Fruit fly (Drosophila melanogaster) whole organism, wandering third instar larva: ENCODE results near the gene Ythdf.
A peak's percentile ranks its signal among the peaks of the same experiment; 100 is the strongest.

Source experiments
- Abd-B ChIP-seq: fragments of >200 bp; optimal IDR thresholded peaks from 2 replicates; lab custom pipeline; 2017; ENCODE audit warnings: missing biosample characterization, missing genetic modification characterization
- CG32264 ChIP-seq: fragments of 200-800 bp; sonication (Bioruptor generic); optimal IDR thresholded peaks from 2 replicates; lab custom pipeline; 2016; ENCODE audit warnings: missing biosample characterization, missing genetic modification characterization
- CG9705 ChIP-seq: fragments of 200-800 bp; sonication (Bioruptor generic); optimal IDR thresholded peaks from 2 replicates; lab custom pipeline; 2018; ENCODE audit warnings: missing biosample characterization, mild to moderate bottlenecking, missing genetic modification characterization
- CrebA ChIP-seq: fragments of 200-800 bp; sonication (Bioruptor generic); optimal IDR thresholded peaks from 2 replicates; lab custom pipeline; 2016; ENCODE audit warnings: missing biosample characterization, mild to moderate bottlenecking, missing genetic modification characterization, borderline replicate concordance
- Dfd ChIP-seq: fragments of >200 bp; optimal IDR thresholded peaks from 2 replicates; lab custom pipeline; 2017; ENCODE audit warnings: missing biosample characterization, missing genetic modification characterization
- HLH106 ChIP-seq: fragments of 200-800 bp; optimal IDR thresholded peaks from 3 replicates; lab custom pipeline; 2019; ENCODE audit warnings: missing biosample characterization, mild to moderate bottlenecking, missing genetic modification characterization, moderate library complexity
- Hnf4 ChIP-seq: fragments of 200-800 bp; sonication (Bioruptor generic); optimal IDR thresholded peaks from 2 replicates; lab custom pipeline; 2016; ENCODE audit warnings: missing biosample characterization, mild to moderate bottlenecking, missing genetic modification characterization
- Hr78 ChIP-seq: fragments of >200 bp; optimal IDR thresholded peaks from 2 replicates; lab custom pipeline; 2017; ENCODE audit warnings: missing biosample characterization, missing genetic modification characterization
- Hr83 ChIP-seq: fragments of 200-300 bp; sonication (Bioruptor generic); optimal IDR thresholded peaks from 2 replicates; lab custom pipeline; 2016; ENCODE audit warnings: missing biosample characterization, mild to moderate bottlenecking, missing genetic modification characterization, moderate library complexity; ENCODE audit not compliant: poor library complexity, severe bottlenecking
- Mio ChIP-seq: sonication (Bioruptor generic); optimal IDR thresholded peaks from 2 replicates; lab custom pipeline; 2016; ENCODE audit warnings: missing biosample characterization, missing genetic modification characterization
- Myc ChIP-seq: fragments of >200 bp; optimal IDR thresholded peaks from 2 replicates; lab custom pipeline; 2017
- N ChIP-seq: fragments of >200 bp; optimal IDR thresholded peaks from 2 replicates; lab custom pipeline; 2018; ENCODE audit warnings: missing biosample characterization, missing external identifiers, missing genetic modification characterization
- OdsH ChIP-seq: fragments of 200-800 bp; sonication (Bioruptor generic); optimal IDR thresholded peaks from 2 replicates; lab custom pipeline; 2016; ENCODE audit warnings: missing biosample characterization, mild to moderate bottlenecking, missing genetic modification characterization
- Rel ChIP-seq, 2 experiments: fragments of 200-800 bp; sonication (Bioruptor generic) in 1 of 2; optimal IDR thresholded peaks; 2 replicates in 1 of 2; 3 replicates in 1 of 2; lab custom pipeline; 2016 to 2019; ENCODE audit warnings: mild to moderate bottlenecking in 2 of 2, missing biosample characterization in 2 of 2, missing genetic modification characterization in 2 of 2, moderate library complexity in 1 of 2
- Sp1 ChIP-seq: fragments of 200-800 bp; sonication (Bioruptor generic); optimal IDR thresholded peaks from 3 replicates; lab custom pipeline; 2019; ENCODE audit warnings: missing biosample characterization, mild to moderate bottlenecking, missing genetic modification characterization, moderate library complexity
- Vsx2 ChIP-seq: fragments of 200-300, 225-300 bp; sonication (Bioruptor generic); optimal IDR thresholded peaks from 2 replicates; lab custom pipeline; 2018; ENCODE audit warnings: missing biosample characterization, missing genetic modification characterization; ENCODE audit not compliant: partially characterized antibody
- br ChIP-seq: fragments of 200-800 bp; sonication (Bioruptor generic); optimal IDR thresholded peaks from 2 replicates; lab custom pipeline; 2016; ENCODE audit warnings: missing biosample characterization, missing genetic modification characterization
- brk ChIP-seq: fragments of 200-800 bp; sonication (Bioruptor generic); optimal IDR thresholded peaks from 2 replicates; lab custom pipeline; 2016; ENCODE audit warnings: missing biosample characterization, mild to moderate bottlenecking, missing genetic modification characterization
- dl ChIP-seq, 2 experiments: fragments of 175-275, 200-275 bp in 1 of 2; fragments of 200-275 bp in 1 of 2; sonication (Bioruptor generic); optimal IDR thresholded peaks; lab custom pipeline; 2018; ENCODE audit warnings: mild to moderate bottlenecking in 2 of 2, missing biosample characterization in 2 of 2, missing genetic modification characterization in 2 of 2, moderate library complexity in 2 of 2; ENCODE audit not compliant: partially characterized antibody in 2 of 2, insufficient read depth in 1 of 2
- dmrt93B ChIP-seq: fragments of 200-800 bp; sonication (Bioruptor generic); optimal IDR thresholded peaks from 2 replicates; lab custom pipeline; 2018; ENCODE audit warnings: missing biosample characterization, mild to moderate bottlenecking, missing genetic modification characterization
- ey ChIP-seq: fragments of 200-800 bp; sonication (Bioruptor generic); optimal IDR thresholded peaks from 2 replicates; lab custom pipeline; 2016; ENCODE audit warnings: missing biosample characterization, missing genetic modification characterization
- foxo ChIP-seq, 2 experiments: fragments of 200-800 bp; sonication (Bioruptor generic); optimal IDR thresholded peaks; 2 replicates in 1 of 2; 3 replicates in 1 of 2; lab custom pipeline; 2016 to 2017; ENCODE audit warnings: missing biosample characterization in 2 of 2, missing genetic modification characterization in 2 of 2
- fru ChIP-seq: fragments of 200-800 bp; sonication (Bioruptor generic); optimal IDR thresholded peaks from 3 replicates; lab custom pipeline; 2016; ENCODE audit warnings: missing biosample characterization, mild to moderate bottlenecking, missing genetic modification characterization
- h ChIP-seq: fragments of 200-800 bp; sonication (Bioruptor generic); optimal IDR thresholded peaks from 3 replicates; lab custom pipeline; 2016; ENCODE audit warnings: missing biosample characterization, mild to moderate bottlenecking, missing genetic modification characterization
- jim ChIP-seq: fragments of 175-275, 200-325 bp; sonication (Bioruptor generic); optimal IDR thresholded peaks from 2 replicates; lab custom pipeline; 2016; ENCODE audit warnings: missing biosample characterization, mild to moderate bottlenecking, missing genetic modification characterization
- pan ChIP-seq: fragments of >200 bp; optimal IDR thresholded peaks from 2 replicates; lab custom pipeline; 2017
- psq ChIP-seq: fragments of 200-800 bp; sonication (Bioruptor generic); optimal IDR thresholded peaks from 3 replicates; lab custom pipeline; 2017; ENCODE audit warnings: missing biosample characterization, mild to moderate bottlenecking, missing genetic modification characterization, moderate library complexity
- rgr ChIP-seq: fragments of 200-800 bp; sonication (Bioruptor generic); optimal IDR thresholded peaks from 3 replicates; lab custom pipeline; 2016; ENCODE audit warnings: missing biosample characterization, mild to moderate bottlenecking, missing genetic modification characterization
- sage ChIP-seq: fragments of 200-800 bp; sonication (Bioruptor generic); optimal IDR thresholded peaks from 2 replicates; lab custom pipeline; 2016; ENCODE audit warnings: missing biosample characterization, mild to moderate bottlenecking, missing genetic modification characterization
- tai ChIP-seq: sonication (Bioruptor generic); optimal IDR thresholded peaks from 2 replicates; lab custom pipeline; 2016; ENCODE audit warnings: missing biosample characterization, missing genetic modification characterization
- usp ChIP-seq: fragments of >200 bp; optimal IDR thresholded peaks from 2 replicates; lab custom pipeline; 2017; ENCODE audit warnings: missing biosample characterization, missing genetic modification characterization
- woc ChIP-seq: sonication (Bioruptor generic); optimal IDR thresholded peaks from 2 replicates; lab custom pipeline; 2016; ENCODE audit warnings: missing biosample characterization, mild to moderate bottlenecking, missing genetic modification characterization

The Ythdf gene

DNA sequence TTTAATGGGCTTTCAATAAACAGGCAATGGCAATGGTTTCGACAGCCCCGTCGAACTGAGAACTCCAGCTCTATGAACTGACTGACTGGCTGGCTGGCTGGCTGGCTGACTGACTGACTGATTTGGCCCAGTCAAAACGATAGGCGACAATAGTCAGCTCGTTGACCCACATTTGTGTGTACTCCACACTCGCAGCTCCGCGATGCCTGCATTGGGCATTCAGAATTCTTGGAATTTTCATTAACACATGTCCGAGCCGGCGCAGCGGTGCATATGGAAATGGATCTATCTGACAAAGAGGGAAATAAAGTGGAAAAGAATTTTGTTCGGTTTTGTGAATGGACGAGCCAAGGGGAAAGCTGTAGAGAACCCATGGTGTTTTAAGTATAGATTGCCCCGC, 36.8 kb downstream of the Ythdf start:
- no peak for TF ChIP-seq foxo (GFP tag; optimal IDR thresholded peaks at IDR 0.05; lab: Kevin White, UChicago)
- TF ChIP-seq Rel (GFP tag; optimal IDR thresholded peaks at IDR 0.05; lab: Kevin White, UChicago) = no peak
- no peak for TF ChIP-seq Rel (tag; optimal IDR thresholded peaks at IDR 0.05; lab: Kevin White, UChicago)
- no peak for TF ChIP-seq fru (GFP tag; lab: Kevin White, UChicago)
- no peak for TF ChIP-seq CG32264 (GFP tag; lab: Kevin White, UChicago)
- no peak for TF ChIP-seq tai (GFP tag; lab: Kevin White, UChicago)
- no peak for TF ChIP-seq CrebA (GFP tag; lab: Kevin White, UChicago)
- TF ChIP-seq Myc (lab: Kevin White, UChicago) = no peak
- TF ChIP-seq Sp1 (GFP tag; lab: Kevin White, UChicago) = no peak
- no peak for TF ChIP-seq Hr83 (GFP tag; lab: Kevin White, UChicago)
- no peak for TF ChIP-seq brk (GFP tag; lab: Kevin White, UChicago)
- no peak for TF ChIP-seq Hr78 (GFP tag; lab: Kevin White, UChicago)
- TF ChIP-seq sage (GFP tag; lab: Kevin White, UChicago) = no peak
- TF ChIP-seq N = no peak
- no peak for TF ChIP-seq ey (GFP tag; lab: Kevin White, UChicago)
- no peak for TF ChIP-seq Vsx2
- no peak for TF ChIP-seq dmrt93B (GFP tag; lab: Kevin White, UChicago)
- TF ChIP-seq rgr = no peak
- no peak for TF ChIP-seq Hnf4 (GFP tag; lab: Kevin White, UChicago)
- no peak for TF ChIP-seq psq (GFP tag; lab: Kevin White, UChicago)

DNA sequence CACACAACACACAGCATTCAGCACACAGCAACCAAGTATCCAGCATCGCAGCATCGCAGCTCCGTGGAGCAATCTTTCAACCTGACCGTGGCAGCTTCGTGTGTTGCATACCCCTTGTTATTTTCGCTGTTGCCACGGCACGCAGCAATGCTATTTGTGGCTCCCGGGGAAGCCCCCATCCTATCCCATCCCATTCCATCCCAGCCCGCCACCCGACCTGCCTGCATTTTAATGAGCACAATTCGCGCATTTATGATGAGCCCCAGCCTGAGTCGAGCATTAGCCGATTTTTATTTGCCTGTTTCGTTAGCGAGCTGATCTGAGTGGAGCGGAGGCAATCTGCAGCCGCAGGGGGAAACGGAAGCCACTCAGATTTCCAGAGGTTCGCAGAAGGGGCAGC, 39.5 kb downstream of the Ythdf start:
- TF ChIP-seq Rel (GFP tag; optimal IDR thresholded peaks at IDR 0.05; lab: Kevin White, UChicago) (no peak), Rel (tag; optimal IDR thresholded peaks at IDR 0.05; lab: Kevin White, UChicago) (peak; percentile 53), jim (GFP tag; lab: Kevin White, UChicago) (no peak)

DNA sequence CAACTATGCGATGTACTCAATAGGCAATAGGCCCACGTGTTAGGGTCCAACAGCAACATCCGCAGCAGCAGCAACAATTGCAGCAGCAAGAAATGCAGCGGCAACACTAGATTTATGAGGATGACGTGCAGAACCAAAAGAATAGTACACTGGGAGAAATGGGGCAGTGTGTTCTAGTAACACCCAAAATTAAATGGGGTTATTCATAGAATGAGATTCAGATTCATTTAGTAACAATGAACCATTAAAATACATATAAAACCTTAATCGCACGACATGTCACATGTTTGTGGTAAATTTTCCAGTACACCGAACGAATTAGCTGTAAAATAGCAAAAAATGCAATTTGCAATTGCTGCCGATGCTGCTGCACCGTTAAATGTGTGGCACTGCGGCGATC, 41.8 kb downstream of the Ythdf start:
- TF ChIP-seq CG32264 (GFP tag; lab: Kevin White, UChicago) (no peak), Hnf4 (GFP tag; lab: Kevin White, UChicago) (no peak), pan (lab: Kevin White, UChicago) (no peak), br (GFP tag; lab: Kevin White, UChicago) (no peak), Vsx2 (no peak), OdsH (GFP tag; lab: Kevin White, UChicago) (no peak), CG9705 (no peak), HLH106 (tag; lab: Kevin White, UChicago) (no peak), Dfd (GFP tag; lab: Kevin White, UChicago) (no peak), fru (GFP tag; lab: Kevin White, UChicago) (no peak), sage (GFP tag; lab: Kevin White, UChicago) (no peak), Sp1 (GFP tag; lab: Kevin White, UChicago) (no peak), jim (GFP tag; lab: Kevin White, UChicago) (no peak), tai (GFP tag; lab: Kevin White, UChicago) (no peak)
- TF ChIP-seq, all 38 proteins: peak for 0

DNA sequence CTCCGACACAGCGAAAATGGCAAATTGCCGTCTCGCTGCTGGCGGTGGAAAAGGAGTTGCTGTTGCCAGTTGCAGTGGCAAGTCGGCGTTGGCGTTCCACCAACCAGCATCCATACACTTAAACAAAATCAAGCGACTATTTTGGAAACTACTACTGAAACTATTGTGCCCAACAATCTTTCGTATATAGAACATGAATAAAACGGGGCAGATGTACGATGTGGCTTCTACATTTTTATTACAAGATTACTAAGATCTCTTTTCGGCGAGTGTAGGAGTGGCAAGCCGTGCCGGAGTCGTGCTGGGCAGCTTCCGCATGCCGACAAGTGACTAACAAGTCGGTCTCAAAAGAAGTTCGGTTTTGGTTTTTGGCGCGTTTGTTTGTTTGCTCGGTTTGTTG, 42.5 kb downstream of the Ythdf start:
- TF ChIP-seq HLH106 (tag; lab: Kevin White, UChicago) (peak; percentile 29), br (GFP tag; lab: Kevin White, UChicago) (no peak), fru (GFP tag; lab: Kevin White, UChicago) (peak; percentile 39), Abd-B (no peak), dmrt93B (GFP tag; lab: Kevin White, UChicago) (peak; percentile 7), dl (GFP tag; optimal IDR thresholded peaks at IDR 0.05; lab: Kevin White, UChicago; ENCODE audit: insufficient read depth in 1 of 2, partially characterized antibody in 2 of 2) (no peak), woc (GFP tag; lab: Kevin White, UChicago) (peak; percentile 4), ey (GFP tag; lab: Kevin White, UChicago) (peak; percentile 23), Hnf4 (GFP tag; lab: Kevin White, UChicago) (no peak), Mio (GFP tag; lab: Kevin White, UChicago) (no peak), pan (lab: Kevin White, UChicago) (no peak), usp (no peak), h (GFP tag; lab: Kevin White, UChicago) (peak; percentile 52), Sp1 (GFP tag; lab: Kevin White, UChicago) (peak; percentile 18), sage (GFP tag; lab: Kevin White, UChicago) (no peak), OdsH (GFP tag; lab: Kevin White, UChicago) (no peak), rgr (peak; percentile 32), tai (GFP tag; lab: Kevin White, UChicago) (no peak)
